Worm (Caenorhabditis elegans) whole organism, L2 larva: ENCODE measurements around the gene acd-3.
A peak's percentile ranks its signal among the peaks of the same experiment; 100 is the strongest.

Source experiments
- C34F6.9 ChIP-seq: fragments of 150-350 bp; optimal IDR thresholded peaks from 2 replicates; lab custom pipeline; 2014; ENCODE audit warnings: missing biosample characterization, missing genetic modification characterization
- F13H6.1 ChIP-seq: sonication (generic microtip); optimal IDR thresholded peaks from 2 replicates; lab custom pipeline; 2016; ENCODE audit warnings: missing genetic modification characterization, missing compliant biosample characterization
- R02D3.7 ChIP-seq: fragments of 150-350 bp; optimal IDR thresholded peaks from 2 replicates; lab custom pipeline; 2014; ENCODE audit warnings: missing biosample characterization, missing genetic modification characterization
- Y55F3AM.14 ChIP-seq: fragments of 200-800 bp; sonication (Bioruptor generic); optimal IDR thresholded peaks from 2 replicates; lab custom pipeline; 2018; ENCODE audit warnings: mild to moderate bottlenecking, missing genetic modification characterization, missing compliant biosample characterization
- ZK546.5 ChIP-seq: sonication (generic microtip); optimal IDR thresholded peaks from 2 replicates; lab custom pipeline; 2017; ENCODE audit warnings: missing biosample characterization, missing genetic modification characterization
- alr-1 ChIP-seq: fragments of 150-350 bp; optimal IDR thresholded peaks from 2 replicates; lab custom pipeline; 2014; ENCODE audit warnings: missing biosample characterization, missing genetic modification characterization
- aly-2 ChIP-seq: fragments of 150-350 bp; optimal IDR thresholded peaks from 2 replicates; lab custom pipeline; 2014; ENCODE audit warnings: missing biosample characterization, missing genetic modification characterization
- ama-1 ChIP-seq: fragments of 150-350 bp; optimal IDR thresholded peaks from 2 replicates; lab custom pipeline; 2018; ENCODE audit warnings: inconsistent platforms
- blmp-1 ChIP-seq: sonication (generic microtip); optimal IDR thresholded peaks from 2 replicates; lab custom pipeline; 2017; ENCODE audit warnings: missing genetic modification characterization, mild to moderate bottlenecking, missing compliant biosample characterization, antibody characterized with exemption, moderate library complexity; ENCODE audit not compliant: insufficient read depth
- ceh-16 ChIP-seq: fragments of 150-350 bp; optimal IDR thresholded peaks from 2 replicates; lab custom pipeline; 2014; ENCODE audit warnings: missing biosample characterization, missing genetic modification characterization
- ceh-82 ChIP-seq: fragments of 150-350 bp; optimal IDR thresholded peaks from 2 replicates; lab custom pipeline; 2014; ENCODE audit warnings: missing biosample characterization, missing genetic modification characterization
- crh-2 ChIP-seq: sonication (generic microtip); optimal IDR thresholded peaks from 2 replicates; lab custom pipeline; 2017; ENCODE audit warnings: missing biosample characterization, missing genetic modification characterization
- dmd-4 ChIP-seq: sonication (generic microtip); optimal IDR thresholded peaks from 2 replicates; lab custom pipeline; 2017; ENCODE audit warnings: missing biosample characterization, missing genetic modification characterization
- egl-27 ChIP-seq: sonication (generic microtip); optimal IDR thresholded peaks from 3 replicates; lab custom pipeline; 2017; ENCODE audit warnings: missing biosample characterization, missing genetic modification reagents, missing genetic modification characterization
- elt-1 ChIP-seq: fragments of 150-350 bp; optimal IDR thresholded peaks from 2 replicates; lab custom pipeline; 2014; ENCODE audit warnings: missing biosample characterization, missing genetic modification characterization
- elt-3 ChIP-seq: sonication (generic microtip); optimal IDR thresholded peaks from 2 replicates; lab custom pipeline; 2017; ENCODE audit warnings: missing biosample characterization, missing genetic modification characterization
- fos-1 ChIP-seq: fragments of 150-350 bp; optimal IDR thresholded peaks from 2 replicates; lab custom pipeline; 2014; ENCODE audit warnings: missing biosample characterization, missing genetic modification characterization
- gmeb-1 ChIP-seq: fragments of 150-350 bp; optimal IDR thresholded peaks from 2 replicates; lab custom pipeline; 2014; ENCODE audit warnings: missing biosample characterization, missing genetic modification characterization
- lin-11 ChIP-seq: fragments of 150-350 bp; sonication (generic microtip); optimal IDR thresholded peaks from 2 replicates; lab custom pipeline; 2014; ENCODE audit warnings: missing biosample characterization, missing genetic modification characterization, inconsistent platforms, mixed read lengths
- lin-13 ChIP-seq: fragments of 150-350 bp; optimal IDR thresholded peaks from 2 replicates; lab custom pipeline; 2014; ENCODE audit warnings: missing biosample characterization, missing genetic modification reagents, missing genetic modification characterization
- lin-39 ChIP-seq: fragments of 150-350 bp; optimal IDR thresholded peaks from 2 replicates; lab custom pipeline; 2014; ENCODE audit warnings: missing biosample characterization, missing genetic modification reagents, missing genetic modification characterization
- lsy-2 ChIP-seq, 2 experiments: fragments of 150-350 bp in 1 of 2; sonication (generic microtip) in 1 of 2; optimal IDR thresholded peaks; 2 replicates each; lab custom pipeline; 2014 to 2017; ENCODE audit warnings: missing biosample characterization in 2 of 2, missing genetic modification characterization in 2 of 2
- mab-5 ChIP-seq: fragments of 150-350 bp; optimal IDR thresholded peaks from 2 replicates; lab custom pipeline; 2014; ENCODE audit warnings: missing biosample characterization, missing genetic modification characterization
- mbf-1 ChIP-seq: sonication (generic microtip); optimal IDR thresholded peaks from 2 replicates; lab custom pipeline; 2017; ENCODE audit warnings: missing biosample characterization, missing genetic modification characterization
- mdl-1 ChIP-seq, 2 experiments: fragments of 150-350 bp in 1 of 2; sonication (generic microtip) in 1 of 2; optimal IDR thresholded peaks; 2 replicates each; lab custom pipeline; 2017; ENCODE audit warnings: missing biosample characterization in 2 of 2, missing genetic modification characterization in 2 of 2
- nhr-10 ChIP-seq: sonication (generic microtip); optimal IDR thresholded peaks from 2 replicates; lab custom pipeline; 2017; ENCODE audit warnings: missing biosample characterization, missing genetic modification characterization
- nhr-11 ChIP-seq: fragments of 150-350 bp; optimal IDR thresholded peaks from 2 replicates; lab custom pipeline; 2014; ENCODE audit warnings: missing biosample characterization, missing genetic modification characterization
- nhr-12 ChIP-seq: fragments of 150-350 bp; optimal IDR thresholded peaks from 2 replicates; lab custom pipeline; 2014; ENCODE audit warnings: missing biosample characterization, missing genetic modification characterization
- nhr-129 ChIP-seq: fragments of 150-350 bp; optimal IDR thresholded peaks from 2 replicates; lab custom pipeline; 2014; ENCODE audit warnings: missing biosample characterization, missing genetic modification characterization
- nhr-21 ChIP-seq: fragments of 150-350 bp; optimal IDR thresholded peaks from 2 replicates; lab custom pipeline; 2014; ENCODE audit warnings: missing biosample characterization, missing genetic modification characterization
- nhr-23 ChIP-seq: fragments of 150-350 bp; optimal IDR thresholded peaks from 2 replicates; lab custom pipeline; 2014; ENCODE audit warnings: missing biosample characterization, missing genetic modification reagents, missing genetic modification characterization
- nhr-237 ChIP-seq: fragments of 150-350 bp; optimal IDR thresholded peaks from 2 replicates; lab custom pipeline; 2014; ENCODE audit warnings: missing biosample characterization, missing genetic modification characterization
- nhr-25 ChIP-seq: fragments of 150-350 bp; sonication (generic microtip); optimal IDR thresholded peaks from 3 replicates; lab custom pipeline; 2014; ENCODE audit warnings: missing biosample characterization, missing genetic modification characterization
- nhr-6 ChIP-seq: fragments of 150-350 bp; optimal IDR thresholded peaks from 2 replicates; lab custom pipeline; 2014; ENCODE audit warnings: missing biosample characterization, missing genetic modification characterization
- nhr-77 ChIP-seq: fragments of 150-350 bp; optimal IDR thresholded peaks from 2 replicates; lab custom pipeline; 2014; ENCODE audit warnings: missing biosample characterization, missing genetic modification characterization
- peb-1 ChIP-seq: fragments of 150-350 bp; optimal IDR thresholded peaks from 2 replicates; lab custom pipeline; 2014; ENCODE audit warnings: missing biosample characterization, missing genetic modification characterization
- sem-4 ChIP-seq: fragments of 150-350 bp; optimal IDR thresholded peaks from 2 replicates; lab custom pipeline; 2014; ENCODE audit warnings: missing biosample characterization, missing genetic modification reagents, missing genetic modification characterization
- skn-1 ChIP-seq: sonication (generic microtip); optimal IDR thresholded peaks from 2 replicates; lab custom pipeline; 2017; ENCODE audit warnings: missing biosample characterization, missing genetic modification characterization
- sma-3 ChIP-seq: sonication (generic microtip); optimal IDR thresholded peaks from 2 replicates; lab custom pipeline; 2016; ENCODE audit warnings: missing genetic modification reagents, missing genetic modification characterization, missing compliant biosample characterization
- sma-9 ChIP-seq, 2 experiments: fragments of 150-350 bp in 1 of 2; sonication (generic microtip) in 1 of 2; optimal IDR thresholded peaks; 2 replicates each; lab custom pipeline; 2014 to 2016; ENCODE audit warnings: missing genetic modification characterization in 2 of 2, mild to moderate bottlenecking in 1 of 2, missing biosample characterization in 1 of 2, missing compliant biosample characterization in 1 of 2, missing genetic modification reagents in 1 of 2, moderate library complexity in 1 of 2
- snpc-4 ChIP-seq: fragments of 150-350 bp; optimal IDR thresholded peaks from 2 replicates; lab custom pipeline; 2014; ENCODE audit warnings: missing biosample characterization, missing genetic modification characterization
- unc-39 ChIP-seq: fragments of 150-350 bp; optimal IDR thresholded peaks from 2 replicates; lab custom pipeline; 2014; ENCODE audit warnings: missing biosample characterization, missing genetic modification characterization
- unc-55 ChIP-seq: fragments of 150-350 bp; sonication (generic microtip); optimal IDR thresholded peaks from 3 replicates; lab custom pipeline; 2014; ENCODE audit warnings: missing biosample characterization, missing genetic modification reagents, missing genetic modification characterization
- unc-62 ChIP-seq: fragments of 150-350 bp; optimal IDR thresholded peaks from 2 replicates; lab custom pipeline; 2014; ENCODE audit warnings: missing biosample characterization, missing genetic modification reagents, missing genetic modification characterization
- zag-1 ChIP-seq: fragments of 150-350 bp; optimal IDR thresholded peaks from 2 replicates; lab custom pipeline; 2014; ENCODE audit warnings: missing biosample characterization, missing genetic modification characterization
- ztf-1 ChIP-seq: fragments of 200-800 bp; sonication (Bioruptor generic); conservative IDR thresholded peaks from 2 replicates; pipeline ENCODE4 v1.3.6; 2022; ENCODE audit warnings: missing genetic modification characterization, missing compliant biosample characterization
- ztf-11 ChIP-seq: sonication (generic microtip); optimal IDR thresholded peaks from 2 replicates; lab custom pipeline; 2017; ENCODE audit warnings: missing biosample characterization, missing genetic modification characterization
- ztf-4 ChIP-seq: fragments of 150-350 bp; optimal IDR thresholded peaks from 2 replicates; lab custom pipeline; 2014; ENCODE audit warnings: missing biosample characterization, missing genetic modification characterization

acd-3 gene

DNA sequence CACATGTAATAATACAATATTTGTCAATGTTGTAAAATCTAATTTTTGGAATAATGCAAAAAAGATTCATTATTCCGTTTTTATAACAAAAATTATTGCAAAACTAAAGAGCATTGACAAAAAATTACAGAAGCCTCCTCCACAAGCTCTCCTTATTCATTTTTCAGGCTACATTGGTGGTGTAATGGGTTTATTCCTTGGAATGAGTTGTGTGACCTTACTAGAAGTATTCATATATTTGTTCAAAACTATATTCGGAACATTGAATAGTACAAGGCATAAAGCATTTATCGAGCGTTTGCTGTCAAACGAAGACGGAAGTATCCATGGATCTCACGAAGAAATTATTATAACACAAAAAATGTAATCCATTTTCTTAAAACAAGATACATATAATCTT lies 2.8 kb downstream of the acd-3 start:
- TF ChIP-seq Y55F3AM.14 (no peak), sma-9 (GFP tag; optimal IDR thresholded peaks at IDR 0.05; lab: Kevin White, UChicago) (no peak), sma-9 (tag; optimal IDR thresholded peaks at IDR 0.05; lab: Kevin White, UChicago) (no peak), fos-1 (tag; lab: Kevin White, UChicago) (no peak), lin-39 (no peak), nhr-21 (no peak), ztf-4 (no peak), egl-27 (no peak), unc-55 (GFP tag; lab: Kevin White, UChicago) (no peak), ceh-16 (tag; lab: Kevin White, UChicago) (no peak), sem-4 (tag; lab: Kevin White, UChicago) (no peak), nhr-77 (no peak), nhr-6 (tag; lab: Kevin White, UChicago) (no peak), lin-11 (no peak), mbf-1 (tag; lab: Kevin White, UChicago) (no peak), mab-5 (no peak), ZK546.5 (tag; lab: Kevin White, UChicago) (no peak), R02D3.7 (tag; lab: Kevin White, UChicago) (no peak), sma-3 (GFP tag; lab: Kevin White, UChicago) (no peak), ama-1 (lab: Kevin White, UChicago) (no peak), gmeb-1 (tag; lab: Kevin White, UChicago) (no peak)

DNA sequence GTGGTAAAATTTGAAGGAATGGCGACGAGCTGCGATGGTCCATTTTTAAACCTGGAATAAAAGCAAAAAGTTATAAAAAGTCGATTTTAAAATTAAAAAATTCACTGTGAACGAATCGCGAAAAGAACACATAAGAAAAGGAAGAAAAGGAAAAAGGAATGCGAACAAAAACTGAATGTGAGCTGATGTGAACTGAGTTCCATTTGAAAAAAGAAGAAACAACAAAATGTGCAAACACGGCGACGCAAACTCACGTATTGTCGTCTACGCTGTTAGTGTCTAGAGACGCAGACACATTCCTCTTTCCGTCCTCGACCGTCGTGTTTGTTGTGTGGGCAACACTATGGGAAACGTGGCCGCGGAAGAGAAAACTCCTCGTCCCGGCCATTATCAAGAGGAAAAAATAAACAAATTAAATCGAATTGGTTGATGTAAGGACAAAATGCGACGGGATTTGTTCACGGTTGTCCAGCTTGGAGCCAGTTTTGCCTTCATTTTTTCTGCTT lies 4.7 kb downstream of the acd-3 start, which contains the start of the genes C27C12.1 and C27C12.4:
C27C12.1 (minus strand) TSS at position 51 of the 506 bp plus-strand sequence.
C27C12.4 (plus strand) TSS at position 375 of the 506 bp plus-strand sequence.
- TF ChIP-seq C34F6.9 (tag; lab: Kevin White, UChicago) (peak; percentile 91), ZK546.5 (tag; lab: Kevin White, UChicago) (no peak), fos-1 (tag; lab: Kevin White, UChicago) (peak; percentile 74), sma-9 (GFP tag; optimal IDR thresholded peaks at IDR 0.05; lab: Kevin White, UChicago) (peak; percentile 90), sma-9 (tag; optimal IDR thresholded peaks at IDR 0.05; lab: Kevin White, UChicago) (no peak), nhr-77 (peak; percentile 43), lin-39 (no peak), sma-3 (GFP tag; lab: Kevin White, UChicago) (peak; percentile 87), mbf-1 (tag; lab: Kevin White, UChicago) (no peak), ama-1 (lab: Kevin White, UChicago) (no peak), nhr-25 (tag; lab: Kevin White, UChicago) (no peak), egl-27 (peak; percentile 79), unc-55 (GFP tag; lab: Kevin White, UChicago) (peak; percentile 96), nhr-23 (tag; lab: Kevin White, UChicago) (no peak), nhr-11 (tag; lab: Kevin White, UChicago) (no peak), elt-1 (tag; lab: Kevin White, UChicago) (no peak), R02D3.7 (tag; lab: Kevin White, UChicago) (peak; percentile 11), nhr-21 (peak; percentile 85), nhr-6 (tag; lab: Kevin White, UChicago) (peak; percentile 70), nhr-129 (peak; percentile 93), nhr-12 (tag; lab: Kevin White, UChicago) (no peak), mab-5 (peak; percentile 82), peb-1 (tag; lab: Kevin White, UChicago) (no peak), nhr-237 (no peak), Y55F3AM.14 (peak; percentile 44), gmeb-1 (tag; lab: Kevin White, UChicago) (peak; percentile 83), ztf-4 (peak; percentile 89), snpc-4 (tag; lab: Kevin White, UChicago) (peak; percentile 70), mdl-1 (tag; optimal IDR thresholded peaks at IDR 0.05; lab: Kevin White, UChicago) (peak; percentile 19 to 61), alr-1 (no peak), skn-1 (tag; lab: Kevin White, UChicago) (peak; percentile 91), aly-2 (no peak), blmp-1 (tag; lab: Kevin White, UChicago) (peak; percentile 69), F13H6.1 (peak; percentile 92), unc-39 (tag; lab: Kevin White, UChicago) (no peak), crh-2 (tag; lab: Kevin White, UChicago) (peak; percentile 92), ceh-16 (tag; lab: Kevin White, UChicago) (peak; percentile 73), lin-11 (peak; percentile 89), lin-13 (GFP tag; lab: Kevin White, UChicago) (peak; percentile 89), ztf-11 (no peak), ztf-1 (no peak), nhr-10 (no peak), zag-1 (tag; lab: Kevin White, UChicago) (peak; percentile 81), sem-4 (tag; lab: Kevin White, UChicago) (peak; percentile 83), ceh-82 (peak; percentile 36), dmd-4 (no peak), elt-3 (tag; lab: Kevin White, UChicago) (no peak), lsy-2 (tag; optimal IDR thresholded peaks at IDR 0.05; lab: Kevin White, UChicago) (peak; percentile 64 to 89), unc-62 (GFP tag; lab: Kevin White, UChicago) (no peak)
